Worm (Caenorhabditis elegans): ENCODE measurements around the gene T01C8.3.

The T01C8.3 gene

DNA sequence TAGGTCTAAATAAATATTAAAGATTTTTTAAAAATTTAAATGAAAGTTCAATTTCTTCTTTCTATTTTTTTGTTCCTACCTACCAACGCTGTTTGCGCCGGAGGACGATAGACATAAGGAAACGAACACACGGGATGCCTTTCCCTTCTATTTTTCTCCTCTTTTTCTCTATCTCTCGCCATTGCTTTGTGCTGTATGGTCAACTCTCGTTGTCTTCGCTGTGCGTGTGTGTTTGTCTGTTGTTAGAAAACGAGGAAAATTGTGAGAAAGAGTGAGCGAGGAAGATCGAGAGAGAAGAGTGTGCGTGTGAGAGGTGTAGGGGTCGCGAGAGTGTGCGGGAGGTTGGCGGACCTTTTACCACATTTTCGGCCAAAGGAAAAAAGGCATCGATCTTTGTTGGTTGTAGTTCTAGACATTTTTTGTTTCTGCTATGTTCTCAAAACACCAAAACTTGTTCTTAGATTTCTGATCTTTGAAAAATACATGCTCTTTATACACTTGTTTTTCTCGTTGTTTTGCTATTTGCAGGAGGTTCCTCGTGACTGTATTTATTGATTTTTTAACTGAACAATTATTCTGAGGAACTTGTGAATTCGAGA, 16.2 kb upstream of the T01C8.3 start (continued):
- TF ChIP-seq nhr-19 (GFP tag; conservative IDR thresholded peaks at IDR 0.05) (peak; percentile 36), nhr-12 (tag; optimal IDR thresholded peaks at IDR 0.05) (no peak), hpl-2 (GFP tag; optimal IDR thresholded peaks at IDR 0.05) (no peak), sptf-1 (tag; optimal IDR thresholded peaks at IDR 0.05) (no peak), elt-2 (tag; optimal IDR thresholded peaks at IDR 0.05) (no peak), dsc-1 (tag; optimal IDR thresholded peaks at IDR 0.05) (peak; percentile 31), ceh-8 (GFP tag; optimal IDR thresholded peaks at IDR 0.05) (peak; percentile 3), hlh-17 (GFP tag; optimal IDR thresholded peaks at IDR 0.05; ENCODE audit: borderline replicate concordance) (no peak), aly-2 (tag; optimal IDR thresholded peaks at IDR 0.05) (no peak), ztf-4 (tag; optimal IDR thresholded peaks at IDR 0.05) (peak; percentile 35), tlp-1 (tag; optimal IDR thresholded peaks at IDR 0.05) (no peak), egl-13 (tag; optimal IDR thresholded peaks at IDR 0.05) (no peak), fkh-4 (tag; optimal IDR thresholded peaks at IDR 0.05; ENCODE audit: borderline replicate concordance) (no peak), ceh-63 (GFP tag; optimal IDR thresholded peaks at IDR 0.05) (no peak), lin-39 (tag; optimal IDR thresholded peaks at IDR 0.05) (no peak), snu-23 (GFP tag; optimal IDR thresholded peaks at IDR 0.05) (peak; percentile 78), zip-4 (GFP tag; optimal IDR thresholded peaks at IDR 0.05) (peak; percentile 10), nhr-11 (tag; optimal IDR thresholded peaks at IDR 0.05) (no peak), C04F5.9 (tag; optimal IDR thresholded peaks at IDR 0.05) (peak; percentile 29), egl-27 (tag; optimal IDR thresholded peaks at IDR 0.05) (no peak), sup-37 (GFP tag; optimal IDR thresholded peaks at IDR 0.05) (no peak), lin-14 (GFP tag; optimal IDR thresholded peaks at IDR 0.05) (peak; percentile 93), pax-3 (tag; optimal IDR thresholded peaks at IDR 0.05) (no peak), isw-1 (GFP tag; IDR thresholded peaks at IDR 0.05) (no peak), nhr-85 (tag) (peak; percentile 62), fkh-8 (tag; optimal IDR thresholded peaks at IDR 0.05) (peak; percentile 12), mep-1 (tag; optimal IDR thresholded peaks at IDR 0.05) (peak; percentile 91), lin-15B (tag; optimal IDR thresholded peaks at IDR 0.05) (no peak), unc-98 (GFP tag; IDR thresholded peaks at IDR 0.05) (no peak), nhr-90 (tag; optimal IDR thresholded peaks at IDR 0.05; ENCODE audit: poor library complexity) (peak; percentile 45), nhr-47 (tag; optimal IDR thresholded peaks at IDR 0.05) (peak; percentile 58)

DNA sequence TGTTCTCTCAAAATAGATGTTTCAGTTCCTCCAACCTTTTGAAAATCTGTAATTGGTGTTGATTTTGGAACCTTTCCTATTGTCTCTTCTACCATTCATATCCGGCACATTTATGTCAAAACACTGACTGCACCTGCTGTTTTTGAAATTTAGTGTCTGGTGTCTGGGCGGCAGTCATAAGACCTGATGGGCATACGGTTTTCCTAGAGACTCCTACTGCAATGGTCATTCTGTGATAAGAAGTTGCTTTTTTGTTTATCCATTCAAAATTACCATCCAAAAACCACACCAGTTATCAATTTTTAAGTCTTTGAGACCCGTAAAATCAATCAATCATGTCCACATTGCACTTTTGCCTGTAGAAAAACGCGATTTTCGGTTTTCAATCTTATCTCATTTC, 15.6 kb upstream of the T01C8.3 start:
- TF ChIP-seq ceh-88 (GFP tag; IDR thresholded peaks at IDR 0.05) (no peak), ceh-90 (tag; optimal IDR thresholded peaks at IDR 0.05) (no peak), hpl-2 (GFP tag; optimal IDR thresholded peaks at IDR 0.05) (no peak), lin-35 (GFP tag; optimal IDR thresholded peaks at IDR 0.05) (peak in 1 of 2 experiments; percentile 34), nhr-12 (tag; optimal IDR thresholded peaks at IDR 0.05) (no peak), ceh-82 (tag; optimal IDR thresholded peaks at IDR 0.05) (no peak), C16A3.4 (tag; optimal IDR thresholded peaks at IDR 0.05) (peak; percentile 2), mab-9 (GFP tag; IDR thresholded peaks at IDR 0.05) (no peak), nhr-237 (tag; optimal IDR thresholded peaks at IDR 0.05) (no peak), pqm-1 (tag; optimal IDR thresholded peaks at IDR 0.05) (no peak), ama-1 (optimal IDR thresholded peaks at IDR 0.05) (peak; percentile 28), nhr-85 (tag) (peak; percentile 78), lin-13 (GFP tag; optimal IDR thresholded peaks at IDR 0.05) (peak; percentile 13), vab-15 (tag; optimal IDR thresholded peaks at IDR 0.05) (no peak), lin-14 (GFP tag; optimal IDR thresholded peaks at IDR 0.05) (no peak), mdl-1 (tag; optimal IDR thresholded peaks at IDR 0.05) (no peak), fkh-4 (tag; optimal IDR thresholded peaks at IDR 0.05; ENCODE audit: borderline replicate concordance) (no peak), elt-2 (tag; optimal IDR thresholded peaks at IDR 0.05) (peak; percentile 62)
